Worm (Caenorhabditis elegans): ENCODE results near the gene F07E5.13.

The F07E5.13 gene

DNA sequence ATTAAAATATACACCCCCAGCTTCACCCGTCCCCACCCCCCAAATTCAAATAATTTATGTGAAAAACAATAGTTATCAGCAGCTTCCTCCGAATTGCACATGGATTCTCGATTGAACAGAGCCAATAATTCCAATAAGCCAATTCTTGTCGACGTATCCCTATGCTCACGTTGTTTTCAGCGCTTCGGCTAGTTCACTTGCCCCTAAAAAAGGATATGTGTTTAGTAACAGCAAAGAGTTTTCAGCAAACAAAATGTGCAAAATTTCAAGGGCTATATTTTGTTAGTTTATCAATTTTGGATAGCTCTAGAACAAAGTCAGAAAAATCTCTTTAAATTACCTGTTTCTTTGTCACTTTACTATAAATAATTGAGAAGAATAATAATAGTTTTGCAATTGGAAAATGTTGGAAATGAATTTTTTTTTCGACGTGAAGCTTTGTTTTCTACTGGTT is 19.9 kb upstream of the F07E5.13 start, which contains the start of the genes T16A1.5 and fbxc-49:
T16A1.5 (minus strand) TSS at position 101 of the 454 bp plus-strand sequence.
fbxc-49 (plus strand) TSS at position 404 of the 454 bp plus-strand sequence.
- TF ChIP-seq chd-7 (tag; optimal IDR thresholded peaks at IDR 0.05) (no peak), snpc-3.4 (tag; optimal IDR thresholded peaks at IDR 0.05) (no peak)

DNA sequence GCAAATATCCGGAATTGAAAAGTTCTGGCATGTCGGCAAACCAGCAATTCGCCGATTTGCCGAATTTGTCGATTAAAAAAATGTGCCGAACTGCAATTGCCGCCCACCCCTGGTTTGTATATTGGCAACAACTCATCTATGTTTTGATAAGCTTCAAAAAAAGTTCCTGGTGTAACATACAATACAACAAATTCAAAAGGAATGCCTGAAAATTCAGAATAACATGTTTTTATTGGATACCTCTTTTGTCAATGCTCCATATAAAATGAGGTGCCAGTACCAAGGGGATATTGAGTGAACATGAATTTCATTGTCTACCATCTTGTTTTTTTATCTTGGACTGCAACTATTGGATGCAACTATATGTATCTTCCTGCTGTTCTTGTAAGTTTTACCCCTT is 17.4 kb upstream of the F07E5.13 start, which contains the start of gene T16A1.4:
T16A1.4 (plus strand) TSS at position 301 of the 400 bp plus-strand sequence.
- TF ChIP-seq ztf-25 (GFP tag; IDR thresholded peaks at IDR 0.05) (no peak), ceh-100 (GFP tag; IDR thresholded peaks at IDR 0.05) (no peak), him-1 (tag; optimal IDR thresholded peaks at IDR 0.05) (no peak), attf-5 (GFP tag; optimal IDR thresholded peaks at IDR 0.05) (no peak), rpc-1 (optimal IDR thresholded peaks at IDR 0.05) (no peak), rpc-1 (tag; optimal IDR thresholded peaks at IDR 0.05) (no peak), hlh-12 (tag; optimal IDR thresholded peaks at IDR 0.05) (no peak), athp-1 (tag; optimal IDR thresholded peaks at IDR 0.05) (no peak), Y67H2A.10 (GFP tag; conservative IDR thresholded peaks at IDR 0.05) (no peak), ets-4 (GFP tag; optimal IDR thresholded peaks at IDR 0.05) (no peak), efl-1 (GFP tag; optimal IDR thresholded peaks at IDR 0.05) (no peak), chd-7 (tag; optimal IDR thresholded peaks at IDR 0.05) (no peak), Y53G8AR.9 (GFP tag; conservative IDR thresholded peaks at IDR 0.05) (no peak), B0035.1 (tag; optimal IDR thresholded peaks at IDR 0.05) (no peak), madf-3 (GFP tag; IDR thresholded peaks at IDR 0.05) (no peak)

DNA sequence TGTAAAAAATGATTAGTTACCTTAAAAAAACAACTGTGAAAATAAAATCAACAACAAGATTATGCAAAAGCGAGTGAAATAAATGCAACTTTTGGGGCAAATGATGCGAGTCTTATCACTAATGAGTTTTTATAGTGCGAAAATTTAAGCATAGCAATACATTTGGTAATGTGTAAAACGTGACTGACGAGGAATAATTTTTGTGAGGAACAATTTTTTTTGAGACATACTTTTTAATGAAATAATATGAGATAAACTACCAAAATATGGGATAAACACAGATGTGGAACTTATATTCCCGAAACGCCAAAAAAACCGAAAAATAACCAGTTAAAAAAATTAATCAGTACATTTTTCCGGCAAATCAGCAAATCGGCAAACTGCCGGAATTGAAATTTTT is 16.5 kb upstream of the F07E5.13 start, which contains the start of gene F07E5.9:
F07E5.9 (minus strand) TSS at position 101 of the 400 bp plus-strand sequence.
- TF ChIP-seq K11D2.4 (GFP tag; IDR thresholded peaks at IDR 0.05) (no peak), bed-1 (GFP tag; IDR thresholded peaks at IDR 0.05) (no peak), egrh-3 (GFP tag; IDR thresholded peaks at IDR 0.05) (no peak), nhr-80 (tag; optimal IDR thresholded peaks at IDR 0.05) (no peak), tlf-1 (GFP tag; optimal IDR thresholded peaks at IDR 0.05) (no peak), C17E4.6 (GFP tag; IDR thresholded peaks at IDR 0.05) (no peak), K12H6.12 (tag; optimal IDR thresholded peaks at IDR 0.05) (no peak), unc-62 (GFP tag; optimal IDR thresholded peaks at IDR 0.05) (no peak), pha-4 (tag; optimal IDR thresholded peaks at IDR 0.05) (no peak), snpc-3.4 (tag; optimal IDR thresholded peaks at IDR 0.05) (no peak), zfh-2 (GFP tag; conservative IDR thresholded peaks at IDR 0.05) (no peak), snpc-1.1 (tag; optimal IDR thresholded peaks at IDR 0.05; ENCODE audit: insufficient read depth) (no peak), madf-6 (GFP tag; IDR thresholded peaks at IDR 0.05) (no peak), F39B2.1 (GFP tag; IDR thresholded peaks at IDR 0.05) (no peak), hmg-20 (GFP tag; IDR thresholded peaks at IDR 0.05) (no peak), F57A8.1 (GFP tag; optimal IDR thresholded peaks at IDR 0.05) (no peak)

- TF ChIP-seq egrh-3 (GFP tag; IDR thresholded peaks at IDR 0.05) = no peak
- no peak for TF ChIP-seq chd-7 (tag; optimal IDR thresholded peaks at IDR 0.05)
- no peak for TF ChIP-seq tlf-1 (GFP tag; optimal IDR thresholded peaks at IDR 0.05)
- no peak for TF ChIP-seq nhr-120 (GFP tag; IDR thresholded peaks at IDR 0.05)
- no peak for TF ChIP-seq ztf-22 (GFP tag; optimal IDR thresholded peaks at IDR 0.05)
- no peak for TF ChIP-seq ztf-18 (tag; optimal IDR thresholded peaks at IDR 0.05)
- no peak for TF ChIP-seq akir-1 (GFP tag; optimal IDR thresholded peaks at IDR 0.05)
- no peak for TF ChIP-seq madf-10 (tag; optimal IDR thresholded peaks at IDR 0.05)
- no peak for TF ChIP-seq hsf-1 (GFP tag; IDR thresholded peaks at IDR 0.05)
- TF ChIP-seq madf-6 (GFP tag; IDR thresholded peaks at IDR 0.05) = no peak
- no peak for TF ChIP-seq him-1 (tag; optimal IDR thresholded peaks at IDR 0.05)
- no peak for TF ChIP-seq mxl-1 (tag; optimal IDR thresholded peaks at IDR 0.05)
- no peak for TF ChIP-seq T07F8.4 (tag; optimal IDR thresholded peaks at IDR 0.05)
- TF ChIP-seq ztf-26 (tag; optimal IDR thresholded peaks at IDR 0.05) = no peak
- no peak for TF ChIP-seq ZK185.1 (tag; optimal IDR thresholded peaks at IDR 0.05; ENCODE audit: poor library complexity, severe bottlenecking)
- no peak for TF ChIP-seq ceh-58 (GFP tag; IDR thresholded peaks at IDR 0.05)
- TF ChIP-seq repo-1 (tag; optimal IDR thresholded peaks at IDR 0.05) = no peak
- TF ChIP-seq K12H6.12 (tag; optimal IDR thresholded peaks at IDR 0.05) = no peak
- no peak for TF ChIP-seq somi-1 (GFP tag; optimal IDR thresholded peaks at IDR 0.05)
These were observed 12.6 kb upstream of the F07E5.13 start for ce11 chrII:2076467-2076866.

Measured in whole organism, young adult.